Worm (Caenorhabditis elegans) whole organism, L1 larva: ENCODE measurements around the gene Y43F8B.9.
A peak's percentile ranks its signal among the peaks of the same experiment; 100 is the strongest.

Source experiments
- C04F5.9 ChIP-seq: sonication (generic microtip); optimal IDR thresholded peaks from 2 replicates; lab custom pipeline; 2016; ENCODE audit warnings: missing genetic modification characterization, missing compliant biosample characterization
- F16B12.6 ChIP-seq: fragments of 150-350 bp; optimal IDR thresholded peaks from 2 replicates; lab custom pipeline; 2014; ENCODE audit warnings: missing biosample characterization, missing genetic modification characterization
- Y116A8C.19 ChIP-seq: sonication (generic microtip); optimal IDR thresholded peaks from 2 replicates; lab custom pipeline; 2016; ENCODE audit warnings: missing compliant biosample characterization, missing genetic modification characterization, borderline replicate concordance
- alr-1 ChIP-seq: fragments of 200-800 bp; sonication (Bioruptor generic); optimal IDR thresholded peaks from 2 replicates; lab custom pipeline; 2018; ENCODE audit warnings: borderline replicate concordance, mild to moderate bottlenecking, missing genetic modification characterization, missing compliant biosample characterization
- aly-2 ChIP-seq: fragments of 150-350 bp; optimal IDR thresholded peaks from 2 replicates; lab custom pipeline; 2014; ENCODE audit warnings: missing biosample characterization, missing genetic modification characterization
- blmp-1 ChIP-seq: fragments of 150-350 bp; optimal IDR thresholded peaks from 2 replicates; lab custom pipeline; 2014; ENCODE audit warnings: missing biosample characterization, missing genetic modification characterization
- ceh-63 ChIP-seq: fragments of 200-800 bp; sonication (Bioruptor generic); optimal IDR thresholded peaks from 2 replicates; lab custom pipeline; 2018; ENCODE audit warnings: mild to moderate bottlenecking, missing genetic modification characterization, missing compliant biosample characterization
- ceh-8 ChIP-seq: fragments of 200-800 bp; sonication (Bioruptor generic); optimal IDR thresholded peaks from 2 replicates; lab custom pipeline; 2018; ENCODE audit warnings: mild to moderate bottlenecking, missing genetic modification characterization, moderate library complexity, missing compliant biosample characterization
- ceh-82 ChIP-seq, 3 experiments: fragments of 150-350 bp in 1 of 3; sonication (generic microtip) in 2 of 3; optimal IDR thresholded peaks; 2 replicates each; lab custom pipeline; 2014 to 2017; ENCODE audit warnings: missing biosample characterization in 3 of 3, missing genetic modification characterization in 3 of 3
- ceh-90 ChIP-seq: sonication (generic microtip); optimal IDR thresholded peaks from 2 replicates; lab custom pipeline; 2016; ENCODE audit warnings: missing genetic modification characterization, missing compliant biosample characterization
- ces-1 ChIP-seq: fragments of 150-350 bp; optimal IDR thresholded peaks from 2 replicates; lab custom pipeline; 2014; ENCODE audit warnings: missing biosample characterization, missing genetic modification reagents, missing genetic modification characterization
- dsc-1 ChIP-seq: sonication (generic microtip); optimal IDR thresholded peaks from 2 replicates; lab custom pipeline; 2016; ENCODE audit warnings: mild to moderate bottlenecking, missing genetic modification characterization, missing compliant biosample characterization
- efl-1 ChIP-seq, 4 experiments: fragments of 150-350 bp; optimal IDR thresholded peaks in 3 of 4; peaks in 1 of 4; 1 replicate in 1 of 4; 2 replicates in 3 of 4; lab custom pipeline; 2014; ENCODE audit warnings: missing biosample characterization in 2 of 4, missing genetic modification characterization in 2 of 4, missing genetic modification reagents in 2 of 4
- efl-3 ChIP-seq: fragments of 200-800 bp; sonication (Bioruptor generic); optimal IDR thresholded peaks from 2 replicates; lab custom pipeline; 2018; ENCODE audit warnings: mild to moderate bottlenecking, missing genetic modification characterization, missing compliant biosample characterization
- egl-13 ChIP-seq: sonication (generic microtip); optimal IDR thresholded peaks from 2 replicates; lab custom pipeline; 2016; ENCODE audit warnings: missing genotype, missing genetic modification reagents, missing genetic modification characterization, missing compliant biosample characterization
- egl-27 ChIP-seq, 2 experiments: fragments of 150-350 bp in 1 of 2; sonication (generic microtip); optimal IDR thresholded peaks; 3 replicates each; lab custom pipeline; 2017 to 2018; ENCODE audit warnings: missing biosample characterization in 2 of 2, missing genetic modification characterization in 2 of 2, missing genetic modification reagents in 2 of 2
- elt-3 ChIP-seq, 6 experiments: fragments of 150-350 bp in 1 of 6; sonication (generic microtip); optimal IDR thresholded peaks; 2 replicates each; lab custom pipeline; 2017 to 2018; ENCODE audit warnings: missing biosample characterization in 6 of 6, missing genetic modification characterization in 6 of 6, inconsistent platforms in 1 of 6
- ets-5 ChIP-seq: fragments of 200-800 bp; sonication (Bioruptor generic); IDR thresholded peaks from 2 replicates; pipeline ENCODE4 v1.3.6; 2022; ENCODE audit warnings: missing genetic modification characterization, missing compliant biosample characterization
- fkh-10 ChIP-seq: sonication (generic microtip); optimal IDR thresholded peaks from 2 replicates; lab custom pipeline; 2017; ENCODE audit warnings: missing biosample characterization, missing genetic modification reagents, missing genetic modification characterization
- fkh-8 ChIP-seq: sonication (generic microtip); optimal IDR thresholded peaks from 2 replicates; lab custom pipeline; 2016; ENCODE audit warnings: mild to moderate bottlenecking, missing genetic modification characterization, missing compliant biosample characterization
- fos-1 ChIP-seq: fragments of 150-350 bp; optimal IDR thresholded peaks from 2 replicates; lab custom pipeline; 2014; ENCODE audit warnings: missing biosample characterization, missing genetic modification characterization
- grh-1 ChIP-seq: fragments of 200-800 bp; sonication (Bioruptor generic); IDR thresholded peaks from 2 replicates; pipeline ENCODE4 v1.3.6; 2022; ENCODE audit warnings: missing genetic modification reagents, missing genetic modification characterization, missing compliant biosample characterization
- irx-1 ChIP-seq: sonication (generic microtip); optimal IDR thresholded peaks from 2 replicates; lab custom pipeline; 2016; ENCODE audit warnings: missing genetic modification characterization, missing compliant biosample characterization
- lin-14 ChIP-seq: fragments of 200-800 bp; sonication (Bioruptor generic); optimal IDR thresholded peaks from 2 replicates; lab custom pipeline; 2018; ENCODE audit warnings: mild to moderate bottlenecking, missing genetic modification characterization, moderate library complexity, missing compliant biosample characterization
- lin-15B ChIP-seq: fragments of 150-350 bp; sonication (generic microtip); optimal IDR thresholded peaks from 3 replicates; lab custom pipeline; 2014; ENCODE audit warnings: missing biosample characterization, missing genetic modification characterization
- lin-35 ChIP-seq, 2 experiments: fragments of 150-350 bp; optimal IDR thresholded peaks; 2 replicates each; lab custom pipeline; 2014; ENCODE audit warnings: missing biosample characterization in 2 of 2, missing genetic modification characterization in 2 of 2, missing genetic modification reagents in 2 of 2
- lin-39 ChIP-seq: fragments of 150-350 bp; optimal IDR thresholded peaks from 2 replicates; lab custom pipeline; 2014; ENCODE audit warnings: missing biosample characterization, missing genetic modification reagents, missing genetic modification characterization
- lsy-2 ChIP-seq, 2 experiments: fragments of 150-350 bp; optimal IDR thresholded peaks; 2 replicates each; lab custom pipeline; 2014; ENCODE audit warnings: missing biosample characterization in 2 of 2, missing genetic modification characterization in 2 of 2
- mab-9 ChIP-seq: fragments of 200-800 bp; sonication (Bioruptor generic); IDR thresholded peaks from 2 replicates; pipeline ENCODE4 v1.3.6; 2022; ENCODE audit warnings: missing genetic modification reagents, missing genetic modification characterization, missing compliant biosample characterization
- nhr-11 ChIP-seq: fragments of 150-350 bp; optimal IDR thresholded peaks from 2 replicates; lab custom pipeline; 2014; ENCODE audit warnings: missing biosample characterization, missing genetic modification characterization
- nhr-12 ChIP-seq: sonication (generic microtip); optimal IDR thresholded peaks from 2 replicates; lab custom pipeline; 2017; ENCODE audit warnings: missing biosample characterization, missing genetic modification characterization
- nhr-28 ChIP-seq: fragments of 150-350 bp; optimal IDR thresholded peaks from 2 replicates; lab custom pipeline; 2014; ENCODE audit warnings: missing biosample characterization, missing genetic modification characterization
- nhr-47 ChIP-seq: sonication (generic microtip); optimal IDR thresholded peaks from 2 replicates; lab custom pipeline; 2016; ENCODE audit warnings: mild to moderate bottlenecking, missing genetic modification characterization, moderate library complexity, missing compliant biosample characterization
- nhr-77 ChIP-seq: fragments of 150-350 bp; optimal IDR thresholded peaks from 2 replicates; lab custom pipeline; 2014; ENCODE audit warnings: missing biosample characterization, missing genetic modification characterization
- nhr-84 ChIP-seq: sonication (generic microtip); optimal IDR thresholded peaks from 2 replicates; lab custom pipeline; 2017; ENCODE audit warnings: missing biosample characterization, missing genetic modification characterization
- nhr-90 ChIP-seq: sonication (generic microtip); optimal IDR thresholded peaks from 2 replicates; lab custom pipeline; 2016; ENCODE audit warnings: mild to moderate bottlenecking, missing genetic modification characterization, missing compliant biosample characterization; ENCODE audit not compliant: poor library complexity
- pag-3 ChIP-seq: sonication (generic microtip); optimal IDR thresholded peaks from 2 replicates; lab custom pipeline; 2017; ENCODE audit warnings: missing genetic modification characterization, mild to moderate bottlenecking, missing compliant biosample characterization, antibody characterized with exemption, borderline replicate concordance; ENCODE audit not compliant: insufficient read depth
- pax-3 ChIP-seq: fragments of 200-800 bp; sonication (Bioruptor generic); optimal IDR thresholded peaks from 2 replicates; lab custom pipeline; 2018; ENCODE audit warnings: mild to moderate bottlenecking, missing genetic modification characterization, moderate library complexity, missing compliant biosample characterization
- pqm-1 ChIP-seq: sonication (generic microtip); optimal IDR thresholded peaks from 3 replicates; lab custom pipeline; 2017; ENCODE audit warnings: missing biosample characterization, missing genetic modification characterization
- skn-1 ChIP-seq: fragments of 150-350 bp; optimal IDR thresholded peaks from 2 replicates; lab custom pipeline; 2014; ENCODE audit warnings: missing biosample characterization, missing genetic modification characterization
- snu-23 ChIP-seq: sonication (generic microtip); optimal IDR thresholded peaks from 2 replicates; lab custom pipeline; 2016; ENCODE audit warnings: missing genetic modification characterization, missing compliant biosample characterization
- sox-4 ChIP-seq: sonication (generic microtip); optimal IDR thresholded peaks from 2 replicates; lab custom pipeline; 2016; ENCODE audit warnings: missing genetic modification characterization, missing compliant biosample characterization
- sptf-1 ChIP-seq: fragments of 150-350 bp; optimal IDR thresholded peaks from 2 replicates; lab custom pipeline; 2014; ENCODE audit warnings: missing biosample characterization, missing genetic modification characterization
- sup-37 ChIP-seq: fragments of 200-800 bp; sonication (Bioruptor generic); optimal IDR thresholded peaks from 2 replicates; lab custom pipeline; 2018; ENCODE audit warnings: mild to moderate bottlenecking, missing genetic modification characterization, missing compliant biosample characterization
- swsn-7 ChIP-seq: sonication (generic microtip); optimal IDR thresholded peaks from 2 replicates; lab custom pipeline; 2016; ENCODE audit warnings: missing genetic modification characterization, missing compliant biosample characterization
- tlp-1 ChIP-seq: fragments of 150-350 bp; optimal IDR thresholded peaks from 2 replicates; lab custom pipeline; 2014; ENCODE audit warnings: missing biosample characterization, missing genetic modification characterization
- unc-62 ChIP-seq: fragments of 150-350 bp; optimal IDR thresholded peaks from 2 replicates; lab custom pipeline; 2014; ENCODE audit warnings: missing biosample characterization, missing genetic modification reagents, missing genetic modification characterization
- xbp-1 ChIP-seq: sonication (generic microtip); optimal IDR thresholded peaks from 2 replicates; lab custom pipeline; 2016; ENCODE audit warnings: missing genetic modification characterization, missing compliant biosample characterization
- ztf-11 ChIP-seq, 2 experiments: sonication (generic microtip); optimal IDR thresholded peaks; 2 replicates each; lab custom pipeline; 2016 to 2017; ENCODE audit warnings: missing genetic modification characterization in 2 of 2, missing biosample characterization in 1 of 2, missing compliant biosample characterization in 1 of 2
- ztf-4 ChIP-seq: fragments of 150-350 bp; optimal IDR thresholded peaks from 2 replicates; lab custom pipeline; 2014; ENCODE audit warnings: missing biosample characterization, missing genetic modification characterization

Y43F8B.9 gene

ce11 chrV:19521351-19522278, 43.7 kb downstream of the Y43F8B.9 start:
- TF ChIP-seq dsc-1: no peak
- no peak for TF ChIP-seq ztf-11 (tag; optimal IDR thresholded peaks at IDR 0.05; lab: Kevin White, UChicago)
- peak in 1 of 2 experiments; percentile 45 for TF ChIP-seq lin-35 (GFP tag; optimal IDR thresholded peaks at IDR 0.05; lab: Kevin White, UChicago)
- no peak for TF ChIP-seq nhr-77 (tag; lab: Kevin White, UChicago)
- no peak for TF ChIP-seq blmp-1
- TF ChIP-seq efl-3 (GFP tag; lab: Kevin White, UChicago): no peak
- peak; percentile 2 for TF ChIP-seq irx-1 (tag; lab: Kevin White, UChicago)
- no peak for TF ChIP-seq sup-37 (GFP tag; lab: Kevin White, UChicago)
- no peak for TF ChIP-seq ces-1 (GFP tag; lab: Kevin White, UChicago)
- TF ChIP-seq F16B12.6: no peak
- peak; percentile 26 for TF ChIP-seq pag-3 (tag; lab: Kevin White, UChicago)
- TF ChIP-seq lin-15B (tag; lab: Kevin White, UChicago): no peak
- no peak for TF ChIP-seq ceh-63 (GFP tag; lab: Kevin White, UChicago)
- no peak for TF ChIP-seq nhr-84 (tag; lab: Kevin White, UChicago)
- no peak for TF ChIP-seq fkh-8 (tag; lab: Kevin White, UChicago)
- TF ChIP-seq pax-3 (tag; lab: Kevin White, UChicago): no peak
- TF ChIP-seq ztf-4 (tag; lab: Kevin White, UChicago): no peak
- no peak for TF ChIP-seq sox-4 (tag; lab: Kevin White, UChicago)
- no peak for TF ChIP-seq ceh-8 (GFP tag; lab: Kevin White, UChicago)
- TF ChIP-seq nhr-90 (tag; lab: Kevin White, UChicago): peak; percentile 54
- TF ChIP-seq ceh-90 (tag; lab: Kevin White, UChicago): no peak
- peak in 1 of 2 experiments; percentile 43 for TF ChIP-seq lsy-2 (tag; optimal IDR thresholded peaks at IDR 0.05; lab: Kevin White, UChicago)
- no peak for TF ChIP-seq efl-1 (optimal IDR thresholded peaks at IDR 0.05; lab: Kevin White, UChicago)
- peak in 1 of 2 experiments; percentile 69 for TF ChIP-seq efl-1 (GFP tag; optimal IDR thresholded peaks at IDR 0.05 in 1 of 2; lab: Kevin White, UChicago)
- peak in 2 of 6 experiments; percentile 7 to 8 for TF ChIP-seq elt-3 (tag; optimal IDR thresholded peaks at IDR 0.05; lab: Kevin White, UChicago)
- no peak for TF ChIP-seq nhr-11 (tag; lab: Kevin White, UChicago)
- no peak for TF ChIP-seq Y116A8C.19 (tag; lab: Kevin White, UChicago)
- no peak for TF ChIP-seq mab-9 (GFP tag; lab: Robert Waterston, UW)
- no peak for TF ChIP-seq ets-5 (GFP tag; lab: Robert Waterston, UW)
- TF ChIP-seq pqm-1 (tag; lab: Kevin White, UChicago): no peak
- no peak for TF ChIP-seq tlp-1 (tag; lab: Kevin White, UChicago)
- TF ChIP-seq sptf-1: no peak
- TF ChIP-seq ceh-82 (tag; optimal IDR thresholded peaks at IDR 0.05; lab: Kevin White, UChicago): no peak
- peak; percentile 81 for TF ChIP-seq lin-14 (GFP tag; lab: Kevin White, UChicago)
- TF ChIP-seq snu-23 (GFP tag; lab: Kevin White, UChicago): peak; percentile 65
- TF ChIP-seq alr-1 (tag; lab: Kevin White, UChicago): no peak
- peak; percentile 24 for TF ChIP-seq xbp-1 (tag; lab: Kevin White, UChicago)
- TF ChIP-seq fos-1 (tag; lab: Kevin White, UChicago): no peak
- no peak for TF ChIP-seq skn-1 (tag; lab: Kevin White, UChicago)
- TF ChIP-seq aly-2 (tag; lab: Kevin White, UChicago): no peak
- TF ChIP-seq C04F5.9 (tag; lab: Kevin White, UChicago): no peak
- no peak for TF ChIP-seq swsn-7 (tag; lab: Kevin White, UChicago)
- no peak for TF ChIP-seq grh-1 (GFP tag; lab: Robert Waterston, UW)
- TF ChIP-seq nhr-47 (tag; lab: Kevin White, UChicago): peak; percentile 46
- TF ChIP-seq fkh-10 (GFP tag; lab: Kevin White, UChicago): no peak
- TF ChIP-seq egl-13 (tag; lab: Kevin White, UChicago): no peak
- TF ChIP-seq nhr-12 (tag; lab: Kevin White, UChicago): no peak
- TF ChIP-seq lin-39 (tag; lab: Kevin White, UChicago): peak; percentile 83
- TF ChIP-seq unc-62 (GFP tag; lab: Kevin White, UChicago): no peak
- TF ChIP-seq egl-27 (tag; optimal IDR thresholded peaks at IDR 0.05; lab: Kevin White, UChicago): no peak
- TF ChIP-seq nhr-28 (tag; lab: Kevin White, UChicago): no peak
